Worm (Caenorhabditis elegans) whole organism, L2 larva: ENCODE measurements around the gene sbp-1.

Experiments
- ceh-16 ChIP-seq: fragments of 150-350 bp; optimal IDR thresholded peaks from 2 replicates; lab custom pipeline; 2014; ENCODE audit warnings: missing biosample characterization, missing genetic modification characterization
- ceh-82 ChIP-seq: fragments of 150-350 bp; optimal IDR thresholded peaks from 2 replicates; lab custom pipeline; 2014; ENCODE audit warnings: missing biosample characterization, missing genetic modification characterization
- fos-1 ChIP-seq: fragments of 150-350 bp; optimal IDR thresholded peaks from 2 replicates; lab custom pipeline; 2014; ENCODE audit warnings: missing biosample characterization, missing genetic modification characterization
- nhr-23 ChIP-seq: fragments of 150-350 bp; optimal IDR thresholded peaks from 2 replicates; lab custom pipeline; 2014; ENCODE audit warnings: missing biosample characterization, missing genetic modification reagents, missing genetic modification characterization
- unc-62 ChIP-seq: fragments of 150-350 bp; optimal IDR thresholded peaks from 2 replicates; lab custom pipeline; 2014; ENCODE audit warnings: missing biosample characterization, missing genetic modification reagents, missing genetic modification characterization

ce11 chrIII:11427548-11428152 is 14.7 kb downstream of the sbp-1 start:
- TF ChIP-seq ceh-82 (tag; lab: Kevin White, UChicago) (no peak), fos-1 (tag; lab: Kevin White, UChicago) (no peak), ceh-16 (tag; lab: Kevin White, UChicago) (no peak), nhr-23 (tag; lab: Kevin White, UChicago) (no peak), unc-62 (GFP tag; lab: Kevin White, UChicago) (no peak)
